Worm (Caenorhabditis elegans) whole organism, mixed stage, embryonic: Measurements from ENCODE around the gene irk-1.

ENCODE experiments used
- M03D4.4 ChIP-seq: sonication (generic microtip); optimal IDR thresholded peaks from 2 replicates; lab custom pipeline; 2017; ENCODE audit warnings: mild to moderate bottlenecking, missing genetic modification characterization, missing compliant biosample characterization
- bed-3 ChIP-seq: fragments of 200-800 bp; sonication (Bioruptor generic); optimal IDR thresholded peaks from 3 replicates; lab custom pipeline; 2018; ENCODE audit warnings: mild to moderate bottlenecking, missing genetic modification characterization, moderate library complexity, missing compliant biosample characterization
- blmp-1 ChIP-seq: fragments of 150-350 bp; optimal IDR thresholded peaks from 2 replicates; lab custom pipeline; 2014; ENCODE audit warnings: missing biosample characterization, missing genetic modification characterization
- ceh-39 ChIP-seq: fragments of 150-350 bp; optimal IDR thresholded peaks from 2 replicates; lab custom pipeline; 2014; ENCODE audit warnings: missing biosample characterization, missing genetic modification characterization
- ceh-43 ChIP-seq: fragments of 200-800 bp; sonication (Bioruptor generic); optimal IDR thresholded peaks from 2 replicates; lab custom pipeline; 2018; ENCODE audit warnings: mild to moderate bottlenecking, missing genetic modification characterization, moderate library complexity, missing compliant biosample characterization
- ceh-83 ChIP-seq: fragments of 200-800 bp; sonication (Bioruptor generic); optimal IDR thresholded peaks from 2 replicates; lab custom pipeline; 2018; ENCODE audit warnings: mild to moderate bottlenecking, missing genetic modification characterization, missing compliant biosample characterization
- ces-1 ChIP-seq: fragments of 150-350 bp; optimal IDR thresholded peaks from 2 replicates; lab custom pipeline; 2014; ENCODE audit warnings: missing biosample characterization, missing genetic modification reagents, missing genetic modification characterization
- cnd-1 ChIP-seq: fragments of 200-800 bp; sonication (Bioruptor generic); optimal IDR thresholded peaks from 2 replicates; lab custom pipeline; 2018; ENCODE audit warnings: mild to moderate bottlenecking, missing genetic modification characterization, missing compliant biosample characterization
- drap-1 ChIP-seq: fragments of 200-800 bp; sonication (Bioruptor generic); optimal IDR thresholded peaks from 3 replicates; lab custom pipeline; 2018; ENCODE audit warnings: mild to moderate bottlenecking, missing genetic modification characterization, missing compliant biosample characterization
- elt-1 ChIP-seq: sonication (generic microtip); optimal IDR thresholded peaks from 2 replicates; lab custom pipeline; 2017; ENCODE audit warnings: missing genetic modification characterization, mild to moderate bottlenecking, missing compliant biosample characterization, antibody characterized with exemption, moderate library complexity, borderline replicate concordance; ENCODE audit not compliant: insufficient read depth
- ham-2 ChIP-seq: fragments of 200-800 bp; sonication (Bioruptor generic); optimal IDR thresholded peaks from 2 replicates; lab custom pipeline; 2018; ENCODE audit warnings: mild to moderate bottlenecking, missing genetic modification characterization, missing compliant biosample characterization
- hlh-1 ChIP-seq: fragments of 150-350 bp; optimal IDR thresholded peaks from 2 replicates; lab custom pipeline; 2014; ENCODE audit warnings: missing biosample characterization, missing genetic modification reagents, missing genetic modification characterization
- lin-13 ChIP-seq: fragments of 150-350 bp; optimal IDR thresholded peaks from 2 replicates; lab custom pipeline; 2014; ENCODE audit warnings: missing biosample characterization, missing genetic modification characterization
- lin-32 ChIP-seq: fragments of 200-800 bp; sonication (Bioruptor generic); optimal IDR thresholded peaks from 2 replicates; lab custom pipeline; 2018; ENCODE audit warnings: mild to moderate bottlenecking, missing genetic modification characterization, missing compliant biosample characterization
- lsy-2 ChIP-seq: fragments of 150-350 bp; optimal IDR thresholded peaks from 2 replicates; lab custom pipeline; 2014; ENCODE audit warnings: missing biosample characterization, missing genetic modification characterization
- mab-5 ChIP-seq: fragments of 150-350 bp; optimal IDR thresholded peaks from 2 replicates; lab custom pipeline; 2014; ENCODE audit warnings: missing biosample characterization, missing genetic modification characterization
- mep-1 ChIP-seq: fragments of 150-350 bp; optimal IDR thresholded peaks from 2 replicates; lab custom pipeline; 2017; ENCODE audit warnings: missing biosample characterization, missing genetic modification reagents, missing genetic modification characterization, inconsistent platforms
- mls-2 ChIP-seq: sonication (generic microtip); optimal IDR thresholded peaks from 2 replicates; lab custom pipeline; 2016; ENCODE audit warnings: mild to moderate bottlenecking, missing genetic modification characterization, moderate library complexity, missing compliant biosample characterization
- nhr-12 ChIP-seq: fragments of 150-350 bp; optimal IDR thresholded peaks from 2 replicates; lab custom pipeline; 2014; ENCODE audit warnings: missing biosample characterization, missing genetic modification characterization
- nhr-2 ChIP-seq: fragments of 150-350 bp; optimal IDR thresholded peaks from 2 replicates; lab custom pipeline; 2014; ENCODE audit warnings: missing biosample characterization, missing genetic modification characterization
- nhr-237 ChIP-seq: fragments of 150-350 bp; optimal IDR thresholded peaks from 2 replicates; lab custom pipeline; 2014; ENCODE audit warnings: missing biosample characterization, missing genetic modification characterization
- nhr-28 ChIP-seq: fragments of 150-350 bp; optimal IDR thresholded peaks from 2 replicates; lab custom pipeline; 2014; ENCODE audit warnings: missing biosample characterization, missing genetic modification characterization
- nhr-76 ChIP-seq: sonication (generic microtip); optimal IDR thresholded peaks from 2 replicates; lab custom pipeline; 2017; ENCODE audit warnings: missing biosample characterization, missing genetic modification characterization
- pha-4 ChIP-seq: fragments of 150-350 bp; optimal IDR thresholded peaks from 2 replicates; lab custom pipeline; 2018; ENCODE audit warnings: missing biosample characterization, missing genetic modification reagents, missing genetic modification characterization
- sem-2 ChIP-seq: fragments of 200-800 bp; sonication (Bioruptor generic); optimal IDR thresholded peaks from 2 replicates; lab custom pipeline; 2018; ENCODE audit warnings: mild to moderate bottlenecking, missing genetic modification characterization, missing compliant biosample characterization
- snpc-4 ChIP-seq: fragments of 150-350 bp; optimal IDR thresholded peaks from 2 replicates; lab custom pipeline; 2014; ENCODE audit warnings: missing biosample characterization, missing genetic modification characterization
- sptf-1 ChIP-seq: sonication (generic microtip); optimal IDR thresholded peaks from 2 replicates; lab custom pipeline; 2017; ENCODE audit warnings: mild to moderate bottlenecking, missing genetic modification characterization, moderate library complexity, missing compliant biosample characterization
- tbx-8 ChIP-seq: fragments of 200-800 bp; sonication (Bioruptor generic); optimal IDR thresholded peaks from 2 replicates; lab custom pipeline; 2018; ENCODE audit warnings: mild to moderate bottlenecking, missing genetic modification characterization, moderate library complexity, missing compliant biosample characterization
- unc-120 ChIP-seq: sonication (generic microtip); optimal IDR thresholded peaks from 2 replicates; lab custom pipeline; 2017; ENCODE audit warnings: missing genetic modification characterization, missing compliant biosample characterization; ENCODE audit not compliant: poor library complexity, severe bottlenecking
- unc-39 ChIP-seq: fragments of 150-350 bp; optimal IDR thresholded peaks from 2 replicates; lab custom pipeline; 2014; ENCODE audit warnings: missing biosample characterization, missing genetic modification characterization
- unc-62 ChIP-seq: fragments of 150-350 bp; optimal IDR thresholded peaks from 2 replicates; lab custom pipeline; 2014; ENCODE audit warnings: missing biosample characterization, missing genetic modification reagents, missing genetic modification characterization
- zip-8 ChIP-seq: fragments of 150-350 bp; optimal IDR thresholded peaks from 2 replicates; lab custom pipeline; 2014; ENCODE audit warnings: missing biosample characterization, missing genetic modification characterization
- ztf-11 ChIP-seq: fragments of 150-350 bp; optimal IDR thresholded peaks from 2 replicates; lab custom pipeline; 2014; ENCODE audit warnings: missing biosample characterization, missing genetic modification characterization

Gene irk-1

ce11 chrX:6784181-6784580 lies 6.3 kb upstream of the irk-1 start, which contains the start of gene bgal-2:
Gene bgal-2 (plus strand): TSS chrX:6784411.
- TF ChIP-seq mab-5 (tag; lab: Kevin White, UChicago) = no peak
- TF ChIP-seq cnd-1 (tag; lab: Kevin White, UChicago) = no peak
- TF ChIP-seq tbx-8 = no peak
- no peak for TF ChIP-seq nhr-28 (tag; lab: Kevin White, UChicago)
- no peak for TF ChIP-seq elt-1 (tag; lab: Kevin White, UChicago)
- TF ChIP-seq lin-13 (tag; lab: Kevin White, UChicago) = no peak
- no peak for TF ChIP-seq M03D4.4
- no peak for TF ChIP-seq lsy-2 (tag; lab: Kevin White, UChicago)
- no peak for TF ChIP-seq nhr-237
- TF ChIP-seq ztf-11 = no peak
- TF ChIP-seq blmp-1 (tag; lab: Kevin White, UChicago) = no peak
- TF ChIP-seq hlh-1 (tag; lab: Kevin White, UChicago) = no peak
- TF ChIP-seq sptf-1 (tag; lab: Kevin White, UChicago) = no peak
- TF ChIP-seq mep-1 (tag; lab: Kevin White, UChicago) = no peak

- TF ChIP-seq nhr-76 (tag; lab: Kevin White, UChicago) (no peak), tbx-8 (no peak), ceh-39 (tag; lab: Kevin White, UChicago) (no peak), lin-32 (GFP tag; lab: Kevin White, UChicago) (no peak), unc-39 (no peak), mab-5 (tag; lab: Kevin White, UChicago) (no peak), unc-120 (tag; lab: Kevin White, UChicago) (no peak), nhr-12 (tag; lab: Kevin White, UChicago) (no peak), snpc-4 (tag; lab: Kevin White, UChicago) (no peak), lsy-2 (tag; lab: Kevin White, UChicago) (no peak), M03D4.4 (no peak), mls-2 (no peak), cnd-1 (tag; lab: Kevin White, UChicago) (no peak), ham-2 (GFP tag; lab: Kevin White, UChicago) (no peak), sem-2 (GFP tag; lab: Kevin White, UChicago) (no peak), ceh-83 (GFP tag; lab: Kevin White, UChicago) (no peak), ztf-11 (no peak), drap-1 (GFP tag; lab: Kevin White, UChicago) (no peak), sptf-1 (tag; lab: Kevin White, UChicago) (no peak), ceh-43 (GFP tag; lab: Kevin White, UChicago) (no peak)
Measured at ce11 chrX:6782857-6783256, 4.9 kb upstream of the irk-1 start, which contains the start of gene idpp-6. Gene idpp-6 (plus strand): TSS chrX:6783157.

- TF ChIP-seq zip-8 (tag; lab: Kevin White, UChicago) (no peak), sptf-1 (tag; lab: Kevin White, UChicago) (no peak), unc-39 (no peak), ces-1 (no peak), ham-2 (GFP tag; lab: Kevin White, UChicago) (no peak), bed-3 (GFP tag; lab: Kevin White, UChicago) (no peak), nhr-2 (tag; lab: Kevin White, UChicago) (no peak), lsy-2 (tag; lab: Kevin White, UChicago) (no peak), lin-13 (tag; lab: Kevin White, UChicago) (no peak), unc-62 (GFP tag; lab: Kevin White, UChicago) (no peak), ztf-11 (no peak), sem-2 (GFP tag; lab: Kevin White, UChicago) (no peak), pha-4 (tag; lab: Kevin White, UChicago) (no peak), lin-32 (GFP tag; lab: Kevin White, UChicago) (no peak), nhr-12 (tag; lab: Kevin White, UChicago) (no peak), unc-120 (tag; lab: Kevin White, UChicago) (no peak), ceh-43 (GFP tag; lab: Kevin White, UChicago) (no peak)
Measured at ce11 chrX:6761688-6762185, 16.2 kb downstream of the irk-1 start, which contains the start of gene abts-4. Gene abts-4 (minus strand): TSS chrX:6761738.

ce11 chrX:6761211-6761610 lies 16.7 kb downstream of the irk-1 start:
- TF ChIP-seq zip-8 (tag; lab: Kevin White, UChicago) (no peak), lin-13 (tag; lab: Kevin White, UChicago) (no peak), tbx-8 (no peak), lin-32 (GFP tag; lab: Kevin White, UChicago) (no peak), blmp-1 (tag; lab: Kevin White, UChicago) (no peak), nhr-28 (tag; lab: Kevin White, UChicago) (no peak), unc-62 (GFP tag; lab: Kevin White, UChicago) (no peak), ceh-83 (GFP tag; lab: Kevin White, UChicago) (no peak), snpc-4 (tag; lab: Kevin White, UChicago) (no peak)
